Fruit fly (Drosophila melanogaster) whole organism, embryonic: Measurements from ENCODE around the gene CG33514.

Experiments used
- Aef1 ChIP-seq: fragments of 200-800 bp; sonication (Bioruptor generic); IDR thresholded peaks from 3 replicates; pipeline ENCODE4 v1.3.6; 2022; ENCODE audit warnings: missing biosample characterization, missing genetic modification characterization
- CG11456 ChIP-seq: fragments of 200-800 bp; sonication (Bioruptor generic); IDR thresholded peaks from 3 replicates; pipeline ENCODE4 v1.3.6; 2022; ENCODE audit warnings: missing biosample characterization, missing genetic modification characterization
- CG11504 ChIP-seq: fragments of 200-800 bp; sonication (Bioruptor generic); optimal IDR thresholded peaks from 3 replicates; lab custom pipeline; 2019; ENCODE audit warnings: missing biosample characterization, mild to moderate bottlenecking, missing genetic modification characterization, moderate library complexity
- CG11696 ChIP-seq: fragments of 200-800 bp; sonication (Bioruptor generic); IDR thresholded peaks from 2 replicates; pipeline ENCODE4 v1.3.6; 2022; ENCODE audit warnings: missing biosample characterization, missing genetic modification characterization
- CG13287 ChIP-seq: fragments of 200-800 bp; sonication (Bioruptor generic); IDR thresholded peaks from 2 replicates; pipeline ENCODE4 v1.3.6; 2022; ENCODE audit warnings: missing biosample characterization, missing genetic modification characterization; ENCODE audit not compliant: partially characterized antibody
- CG14667 ChIP-seq: fragments of 200-800 bp; sonication (Bioruptor generic); IDR thresholded peaks from 2 replicates; pipeline ENCODE4 v1.3.6; 2022; ENCODE audit warnings: missing biosample characterization, missing genetic modification characterization
- CG14710 ChIP-seq: fragments of 200-800 bp; sonication (Bioruptor generic); optimal IDR thresholded peaks from 3 replicates; lab custom pipeline; 2019; ENCODE audit warnings: missing biosample characterization, mild to moderate bottlenecking, missing genetic modification characterization, moderate library complexity
- CG15479 ChIP-seq: fragments of 200-800 bp; sonication (Bioruptor generic); optimal IDR thresholded peaks from 3 replicates; lab custom pipeline; 2019; ENCODE audit warnings: missing biosample characterization, mild to moderate bottlenecking, missing genetic modification characterization, moderate library complexity
- CG17361 ChIP-seq: fragments of 200-800 bp; sonication (Bioruptor generic); IDR thresholded peaks from 3 replicates; pipeline ENCODE4 v1.3.6; 2022; ENCODE audit warnings: missing biosample characterization, missing genetic modification characterization
- CG2120 ChIP-seq: fragments of 200-800 bp; sonication (Bioruptor generic); optimal IDR thresholded peaks from 3 replicates; lab custom pipeline; 2016; ENCODE audit warnings: missing biosample characterization, missing genetic modification characterization
- CG2712 ChIP-seq: fragments of 200-800 bp; optimal IDR thresholded peaks from 3 replicates; lab custom pipeline; 2019; ENCODE audit warnings: missing biosample characterization, mild to moderate bottlenecking, missing genetic modification characterization, moderate library complexity
- CG30403 ChIP-seq: fragments of 200-800 bp; sonication (Bioruptor generic); optimal IDR thresholded peaks from 3 replicates; lab custom pipeline; 2016; ENCODE audit warnings: missing biosample characterization, missing genetic modification characterization
- CG31441 ChIP-seq: fragments of 200-800 bp; sonication (Bioruptor generic); IDR thresholded peaks from 2 replicates; pipeline ENCODE4 v1.3.6; 2022; ENCODE audit warnings: missing biosample characterization, missing genetic modification characterization
- CG34422 ChIP-seq: fragments of 200-800 bp; sonication (Bioruptor generic); IDR thresholded peaks from 3 replicates; pipeline ENCODE4 v1.3.6; 2022; ENCODE audit warnings: missing biosample characterization, missing genetic modification characterization
- CG3995 ChIP-seq: fragments of 200-800 bp; sonication (Bioruptor generic); optimal IDR thresholded peaks from 3 replicates; lab custom pipeline; 2016; ENCODE audit warnings: missing biosample characterization, missing genetic modification characterization
- CG4404 ChIP-seq: fragments of 200-800 bp; sonication (Bioruptor generic); IDR thresholded peaks from 2 replicates; pipeline ENCODE4 v1.3.6; 2022; ENCODE audit warnings: missing biosample characterization, missing genetic modification characterization
- CG4707 ChIP-seq: fragments of 200-800 bp; sonication (Bioruptor generic); optimal IDR thresholded peaks from 2 replicates; lab custom pipeline; 2018; ENCODE audit warnings: missing biosample characterization, mild to moderate bottlenecking, missing genetic modification characterization, moderate library complexity
- CG5180 ChIP-seq: fragments of 200-800 bp; sonication (Bioruptor generic); optimal IDR thresholded peaks from 3 replicates; lab custom pipeline; 2017; ENCODE audit warnings: missing biosample characterization, missing genetic modification characterization, mild to moderate bottlenecking, moderate library complexity, missing genetic modification reagents
- CG6683 ChIP-seq: fragments of 200-800 bp; sonication (Bioruptor generic); optimal IDR thresholded peaks from 2 replicates; lab custom pipeline; 2017; ENCODE audit warnings: missing biosample characterization, mild to moderate bottlenecking, missing genetic modification characterization, missing genetic modification reagents
- CTCF ChIP-seq: fragments of 200-800 bp; sonication (Bioruptor generic); optimal IDR thresholded peaks from 2 replicates; lab custom pipeline; 2017; ENCODE audit warnings: missing biosample characterization, mild to moderate bottlenecking, missing genetic modification characterization, moderate library complexity
- D19A ChIP-seq: fragments of 200-800 bp; optimal IDR thresholded peaks from 3 replicates; lab custom pipeline; 2019; ENCODE audit warnings: missing biosample characterization, mild to moderate bottlenecking, missing genetic modification characterization, moderate library complexity
- Deaf1 ChIP-seq: fragments of 200-800 bp; optimal IDR thresholded peaks from 3 replicates; lab custom pipeline; 2019; ENCODE audit warnings: missing biosample characterization, mild to moderate bottlenecking, missing genetic modification characterization, moderate library complexity
- Drgx ChIP-seq: fragments of 200-800 bp; sonication (Bioruptor generic); IDR thresholded peaks from 2 replicates; pipeline ENCODE4 v1.3.6; 2022; ENCODE audit warnings: missing biosample characterization, missing genetic modification characterization
- Oli ChIP-seq: fragments of 200-800 bp; sonication (Bioruptor generic); optimal IDR thresholded peaks from 2 replicates; lab custom pipeline; 2018; ENCODE audit warnings: missing biosample characterization, mild to moderate bottlenecking, missing genetic modification characterization, moderate library complexity
- Rfx ChIP-seq: fragments of 200-800 bp; sonication (Bioruptor generic); IDR thresholded peaks from 2 replicates; pipeline ENCODE4 v1.3.6; 2022; ENCODE audit warnings: missing biosample characterization, missing genetic modification characterization
- Sox100B ChIP-seq: fragments of 200-800 bp; sonication (Bioruptor generic); optimal IDR thresholded peaks from 3 replicates; lab custom pipeline; 2018; ENCODE audit warnings: missing biosample characterization, mild to moderate bottlenecking, missing genetic modification characterization
- Sry-β ChIP-seq: fragments of 200-800 bp; sonication (Bioruptor generic); optimal IDR thresholded peaks from 2 replicates; lab custom pipeline; 2018; ENCODE audit warnings: missing biosample characterization, mild to moderate bottlenecking, missing genetic modification characterization, moderate library complexity
- Stat92E ChIP-seq, 3 experiments: fragments of >200 bp in 2 of 3; fragments of 200-800 bp in 1 of 3; sonication (Bioruptor generic) in 1 of 3; optimal IDR thresholded peaks; 2 replicates each; lab custom pipeline; 2017 to 2019; ENCODE audit warnings: missing biosample characterization in 3 of 3, missing genetic modification characterization in 3 of 3, mild to moderate bottlenecking in 1 of 3, moderate library complexity in 1 of 3
- ab ChIP-seq: fragments of 200-800 bp; sonication (Bioruptor generic); optimal IDR thresholded peaks from 2 replicates; lab custom pipeline; 2016; ENCODE audit warnings: missing biosample characterization, missing genetic modification characterization
- aop ChIP-seq: fragments of 200-800 bp; sonication (Bioruptor generic); IDR thresholded peaks from 2 replicates; pipeline ENCODE4 v1.3.6; 2022; ENCODE audit warnings: missing biosample characterization, missing genetic modification characterization
- ato ChIP-seq: fragments of 200-800 bp; sonication (Bioruptor generic); IDR thresholded peaks from 2 replicates; pipeline ENCODE4 v1.3.6; 2022; ENCODE audit warnings: missing biosample characterization, missing genetic modification characterization; ENCODE audit not compliant: partially characterized antibody
- btn ChIP-seq: fragments of 200-800 bp; sonication (Bioruptor generic); optimal IDR thresholded peaks from 2 replicates; lab custom pipeline; 2016; ENCODE audit warnings: missing biosample characterization, missing genetic modification characterization
- ci ChIP-seq: fragments of 200-800 bp; sonication (Bioruptor generic); IDR thresholded peaks from 3 replicates; pipeline ENCODE4 v1.3.6; 2022; ENCODE audit warnings: missing biosample characterization, missing genetic modification characterization
- crol ChIP-seq: fragments of 200-800 bp; sonication (Bioruptor generic); IDR thresholded peaks from 2 replicates; pipeline ENCODE4 v1.3.6; 2022; ENCODE audit warnings: missing biosample characterization, missing genetic modification characterization
- fd96Cb ChIP-seq: fragments of 200-800 bp; sonication (Bioruptor generic); optimal IDR thresholded peaks from 2 replicates; lab custom pipeline; 2018; ENCODE audit warnings: missing biosample characterization, mild to moderate bottlenecking, missing genetic modification characterization, moderate library complexity
- gce ChIP-seq: fragments of 200-800 bp; sonication (Bioruptor generic); IDR thresholded peaks from 3 replicates; pipeline ENCODE4 v1.3.6; 2022; ENCODE audit warnings: missing biosample characterization, missing genetic modification characterization
- kah ChIP-seq: fragments of 200-800 bp; sonication (Bioruptor generic); optimal IDR thresholded peaks from 2 replicates; lab custom pipeline; 2018; ENCODE audit warnings: missing biosample characterization, mild to moderate bottlenecking, missing genetic modification characterization
- klu ChIP-seq: fragments of 200-800 bp; sonication (Bioruptor generic); IDR thresholded peaks from 2 replicates; pipeline ENCODE4 v1.3.6; 2022; ENCODE audit warnings: missing biosample characterization, missing genetic modification characterization
- lmd ChIP-seq: fragments of 200-800 bp; sonication (Bioruptor generic); IDR thresholded peaks from 2 replicates; pipeline ENCODE4 v1.3.6; 2022; ENCODE audit warnings: missing biosample characterization, missing genetic modification characterization
- odd ChIP-seq: fragments of 200-800 bp; sonication (Bioruptor generic); optimal IDR thresholded peaks from 2 replicates; lab custom pipeline; 2017; ENCODE audit warnings: missing biosample characterization, mild to moderate bottlenecking, missing genetic modification characterization
- pnt ChIP-seq: fragments of 200-800 bp; sonication (Bioruptor generic); optimal IDR thresholded peaks from 3 replicates; lab custom pipeline; 2016; ENCODE audit warnings: missing biosample characterization, missing genetic modification characterization
- prd ChIP-seq, 3 experiments: fragments of >200 bp in 2 of 3; fragments of 200-800 bp in 1 of 3; sonication (Bioruptor generic) in 1 of 3; optimal IDR thresholded peaks in 2 of 3; IDR thresholded peaks in 1 of 3; 2 replicates in 2 of 3; 3 replicates in 1 of 3; pipeline versions ENCODE4 v1.3.6 to Lab custom; 2017 to 2022; ENCODE audit warnings: missing biosample characterization in 1 of 3, missing genetic modification characterization in 1 of 3
- row ChIP-seq: fragments of 200-800 bp; sonication (Bioruptor generic); IDR thresholded peaks from 3 replicates; pipeline ENCODE4 v1.3.6; 2022; ENCODE audit warnings: missing biosample characterization, missing genetic modification characterization
- sr ChIP-seq: fragments of 200-800 bp; sonication (Bioruptor generic); IDR thresholded peaks from 3 replicates; pipeline ENCODE4 v1.3.6; 2022; ENCODE audit warnings: missing biosample characterization, missing genetic modification characterization
- tio ChIP-seq: fragments of 200-800 bp; sonication (Bioruptor generic); optimal IDR thresholded peaks from 2 replicates; lab custom pipeline; 2017; ENCODE audit warnings: missing biosample characterization, missing genetic modification characterization, inconsistent platforms
- tna ChIP-seq: fragments of 200-800 bp; sonication (Bioruptor generic); IDR thresholded peaks from 2 replicates; pipeline ENCODE4 v1.3.6; 2022; ENCODE audit warnings: missing biosample characterization, missing genetic modification characterization; ENCODE audit not compliant: partially characterized antibody
- ttk ChIP-seq: fragments of 200-800 bp; sonication (Bioruptor generic); IDR thresholded peaks from 2 replicates; pipeline ENCODE4 v2.1.2; 2022; ENCODE audit warnings: missing biosample characterization, missing genetic modification characterization
- z ChIP-seq: fragments of 200-800 bp; sonication (Bioruptor generic); IDR thresholded peaks from 3 replicates; pipeline ENCODE4 v1.3.6; 2022; ENCODE audit warnings: missing biosample characterization, missing genetic modification characterization

Gene CG33514

DNA sequence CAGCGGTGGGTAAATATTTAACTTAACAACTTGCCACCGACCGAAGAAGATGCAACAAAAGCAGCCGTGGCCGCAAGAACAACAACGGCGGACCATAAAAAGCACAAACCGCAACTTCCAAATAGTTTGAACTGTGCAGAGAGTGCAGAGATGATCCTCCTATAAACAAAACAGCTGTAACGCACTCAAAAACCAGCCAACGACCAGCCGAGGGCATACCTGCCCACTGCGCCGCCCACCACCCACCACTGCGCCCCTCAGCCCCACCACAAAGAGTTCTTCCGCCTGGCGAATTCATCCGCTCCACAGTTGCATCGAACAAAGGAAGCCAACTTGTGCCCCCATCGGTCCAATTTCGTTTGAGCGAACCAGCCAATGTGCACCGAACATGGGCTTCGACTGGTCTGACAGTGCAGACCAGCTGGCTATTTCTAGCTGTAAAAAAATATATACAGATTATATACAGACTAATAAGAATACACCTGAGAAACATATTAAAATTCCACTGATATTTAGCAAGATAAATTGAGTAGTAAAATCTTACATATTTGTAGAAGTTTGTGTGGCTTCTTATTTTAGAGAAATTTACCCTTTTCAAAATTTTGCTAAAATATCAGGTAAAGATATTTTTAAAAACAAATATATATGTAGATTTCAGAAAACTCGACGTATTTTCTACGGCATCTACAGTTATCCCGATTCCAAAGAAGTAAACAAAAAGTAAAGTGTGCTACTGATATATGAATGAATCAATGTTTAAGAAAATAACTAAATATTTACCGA, 18.5 kb downstream of the CG33514 start:
- TF ChIP-seq Deaf1 (tag; lab: Kevin White, UChicago): no peak
- TF ChIP-seq D19A (tag; lab: Kevin White, UChicago): peak; percentile 34
- peak; percentile 49 for TF ChIP-seq CG11504 (tag; lab: Kevin White, UChicago)
- no peak for TF ChIP-seq CG6683
- 0 out of 2 replicates have a peak, but pooled peaks have one; percentile 30 for TF ChIP-seq CG4404
- TF ChIP-seq Rfx (GFP tag; lab: Robert Waterston, UW): 0 out of 2 replicates have a peak, but pooled peaks have one; percentile 20
- TF ChIP-seq Sox100B (GFP tag; lab: Kevin White, UChicago): peak; percentile 53
- no peak for TF ChIP-seq CG15479 (GFP tag; lab: Kevin White, UChicago)
- TF ChIP-seq CG11456: 0 out of 3 replicates have a peak, but pooled peaks have one; percentile 59
- TF ChIP-seq Drgx (GFP tag; lab: Robert Waterston, UW): 0 out of 2 replicates have a peak, but pooled peaks have one; percentile 25
- TF ChIP-seq CG14710 (tag; lab: Kevin White, UChicago): peak; percentile 32
- TF ChIP-seq CG30403 (GFP tag; lab: Kevin White, UChicago): no peak
- peak; percentile 59 for TF ChIP-seq aop (GFP tag; lab: Robert Waterston, UW)
- peak; percentile 66 for TF ChIP-seq crol (GFP tag; lab: Robert Waterston, UW)
- TF ChIP-seq CG2120: no peak
- TF ChIP-seq Stat92E (GFP tag; optimal IDR thresholded peaks at IDR 0.05; lab: Kevin White, UChicago): peak in 1 of 3 experiments; percentile 5
- TF ChIP-seq ato (GFP tag; lab: Robert Waterston, UW): peak; percentile 43; the same call in 1 of the 2 replicates
- TF ChIP-seq CG31441: no peak
- no peak for TF ChIP-seq ab (GFP tag; lab: Kevin White, UChicago)
- TF ChIP-seq klu (GFP tag; lab: Robert Waterston, UW): no peak
- peak; percentile 18; the same call in 1 of the 2 replicates for TF ChIP-seq CG11696 (GFP tag; lab: Robert Waterston, UW)
- TF ChIP-seq ci: 0 out of 3 replicates have a peak, but pooled peaks have one; percentile 27
- no peak for TF ChIP-seq CG4707 (GFP tag; lab: Kevin White, UChicago)
- TF ChIP-seq ttk: no peak
- no peak for TF ChIP-seq Oli (tag; lab: Kevin White, UChicago)
- peak; percentile 73 for TF ChIP-seq sr
- no peak for TF ChIP-seq odd (GFP tag; lab: Kevin White, UChicago)
- TF ChIP-seq Aef1 (GFP tag; lab: Robert Waterston, UW): no peak
- TF ChIP-seq CG13287 (GFP tag; lab: Robert Waterston, UW): no peak
- TF ChIP-seq CG2712 (tag; lab: Kevin White, UChicago): peak; percentile 14
- TF ChIP-seq CG14667: no peak
- no peak for TF ChIP-seq btn (GFP tag; lab: Kevin White, UChicago)
- TF ChIP-seq kah (GFP tag; lab: Kevin White, UChicago): no peak
- no peak for TF ChIP-seq prd (optimal IDR thresholded peaks at IDR 0.05; lab: Kevin White, UChicago)
- 0 out of 3 replicates have a peak, but pooled peaks have one; percentile 7 for TF ChIP-seq prd (GFP tag; IDR thresholded peaks at IDR 0.05; lab: Robert Waterston, UW)
- no peak for TF ChIP-seq CG3995 (GFP tag; lab: Kevin White, UChicago)
- TF ChIP-seq fd96Cb (tag; lab: Kevin White, UChicago): no peak
- no peak for TF ChIP-seq CG34422
- TF ChIP-seq CG5180 (GFP tag; lab: Kevin White, UChicago): peak; percentile 98
- peak; percentile 93 for TF ChIP-seq Sry-β (GFP tag; lab: Kevin White, UChicago)
- peak; percentile 49; the same call in 1 of the 3 replicates for TF ChIP-seq z (GFP tag; lab: Robert Waterston, UW)
- TF ChIP-seq gce (GFP tag; lab: Robert Waterston, UW): 0 out of 3 replicates have a peak, but pooled peaks have one; percentile 27
- TF ChIP-seq lmd (GFP tag; lab: Robert Waterston, UW): no peak; the same call in 1 of the 2 replicates
- TF ChIP-seq tio (GFP tag; lab: Kevin White, UChicago): no peak
- TF ChIP-seq pnt (GFP tag; lab: Kevin White, UChicago): no peak
- TF ChIP-seq CG17361 (GFP tag; lab: Robert Waterston, UW): peak; percentile 48; the same call in 2 of the 3 replicates
- 0 out of 2 replicates have a peak, but pooled peaks have one; percentile 40 for TF ChIP-seq tna
- no peak for TF ChIP-seq CTCF
- TF ChIP-seq row (GFP tag; lab: Robert Waterston, UW): peak; percentile 35; the same call in 1 of the 3 replicates
